Worm (Caenorhabditis elegans): ENCODE measurements around the gene emb-1.

Gene emb-1

ce11 chrIII:5172470-5172869, 769 bp upstream of the emb-1 start, which contains the start of gene K10D2.5 (continued):
- TF ChIP-seq lir-3 (tag; optimal IDR thresholded peaks at IDR 0.05) (peak; percentile 4), Y75B8A.6 (GFP tag; IDR thresholded peaks at IDR 0.05) (peak; percentile 62; the same call in 1 of the 2 replicates), mdt-29 (GFP tag; IDR thresholded peaks at IDR 0.05) (peak; percentile 85), saeg-2 (GFP tag; IDR thresholded peaks at IDR 0.05) (0 out of 2 replicates have a peak, but pooled peaks have one; percentile 60), ceh-20 (GFP tag; IDR thresholded peaks at IDR 0.05) (peak; percentile 93), lin-15B (tag; optimal IDR thresholded peaks at IDR 0.05) (peak; percentile 90), ces-1 (GFP tag; optimal IDR thresholded peaks at IDR 0.05) (peak; percentile 17), lin-39 (tag; optimal IDR thresholded peaks at IDR 0.05) (no peak), snpc-4 (tag; optimal IDR thresholded peaks at IDR 0.05) (no peak), zip-2 (tag; optimal IDR thresholded peaks at IDR 0.05) (no peak), lsy-2 (tag; optimal IDR thresholded peaks at IDR 0.05) (peak; percentile 72 to 92), nhr-42 (GFP tag; IDR thresholded peaks at IDR 0.05) (peak; percentile 81; the same call in 1 of the 2 replicates), daf-16 (GFP tag; optimal IDR thresholded peaks at IDR 0.05) (peak in 1 of 2 experiments; percentile 71), daf-16 (tag; optimal IDR thresholded peaks at IDR 0.05) (peak; percentile 42), nhr-6 (tag; optimal IDR thresholded peaks at IDR 0.05) (peak; percentile 88), ceh-28 (tag; optimal IDR thresholded peaks at IDR 0.05) (no peak), tra-1 (GFP tag; IDR thresholded peaks at IDR 0.05) (peak; percentile 97), dmd-9 (GFP tag; IDR thresholded peaks at IDR 0.05) (peak; percentile 97), vab-7 (GFP tag; IDR thresholded peaks at IDR 0.05) (peak; percentile 91), F49E8.2 (tag; optimal IDR thresholded peaks at IDR 0.05; ENCODE audit: borderline replicate concordance) (peak; percentile 82), nhr-28 (tag; optimal IDR thresholded peaks at IDR 0.05) (peak; percentile 72), dpl-1 (GFP tag; optimal IDR thresholded peaks at IDR 0.05) (peak; percentile 88), T26A8.4 (GFP tag; IDR thresholded peaks at IDR 0.05) (peak; percentile 80), zfp-3 (GFP tag; conservative IDR thresholded peaks at IDR 0.05) (peak; percentile 85), attf-4 (tag; optimal IDR thresholded peaks at IDR 0.05) (no peak), jun-1 (tag; optimal IDR thresholded peaks at IDR 0.05) (no peak), ztf-7 (tag; optimal IDR thresholded peaks at IDR 0.05) (no peak), hmg-1.1 (GFP tag; IDR thresholded peaks at IDR 0.05) (peak; percentile 85), gei-8 (GFP tag; optimal IDR thresholded peaks at IDR 0.05) (no peak), ztf-11 (tag; optimal IDR thresholded peaks at IDR 0.05) (no peak), egl-27 (tag; optimal IDR thresholded peaks at IDR 0.05) (no peak), unc-39 (tag; optimal IDR thresholded peaks at IDR 0.05) (no peak), dve-1 (tag; optimal IDR thresholded peaks at IDR 0.05; ENCODE audit: insufficient read depth) (peak; percentile 68), lim-7 (GFP tag; IDR thresholded peaks at IDR 0.05) (peak; percentile 58; the same call in 1 of the 2 replicates), ZK546.5 (tag; optimal IDR thresholded peaks at IDR 0.05) (no peak), T20F7.1 (GFP tag; optimal IDR thresholded peaks at IDR 0.05) (peak; percentile 86), dmd-6 (GFP tag; IDR thresholded peaks at IDR 0.05) (peak; percentile 91), unc-130 (GFP tag; optimal IDR thresholded peaks at IDR 0.05) (peak; percentile 98), F44E2.7 (GFP tag; IDR thresholded peaks at IDR 0.05) (no peak), nhr-48 (tag; optimal IDR thresholded peaks at IDR 0.05) (no peak), fkh-10 (GFP tag; optimal IDR thresholded peaks at IDR 0.05) (peak; percentile 24), hif-1 (tag; optimal IDR thresholded peaks at IDR 0.05) (peak in 1 of 2 experiments; percentile 96), lin-13 (GFP tag; optimal IDR thresholded peaks at IDR 0.05) (peak; percentile 95), aha-1 (tag) (peak; percentile 85), mes-2 (tag; optimal IDR thresholded peaks at IDR 0.05; ENCODE audit: poor library complexity, severe bottlenecking) (peak; percentile 100), nhr-111 (GFP tag; optimal IDR thresholded peaks at IDR 0.05) (no peak), madf-9 (GFP tag; conservative IDR thresholded peaks at IDR 0.05) (peak; percentile 96), spr-3 (GFP tag; optimal IDR thresholded peaks at IDR 0.05) (peak; percentile 1), nhr-10 (tag; optimal IDR thresholded peaks at IDR 0.05) (no peak), aly-2 (tag; optimal IDR thresholded peaks at IDR 0.05) (no peak), nhr-76 (tag; optimal IDR thresholded peaks at IDR 0.05) (no peak), daf-12 (tag; optimal IDR thresholded peaks at IDR 0.05) (no peak)

Data from whole organism, L4 larva.